Worm (Caenorhabditis elegans): ENCODE results near the gene Y17G7B.21.

Y17G7B.21 gene

ce11 chrII:12006575-12007098 lies 29.2 kb upstream of the Y17G7B.21 start, which contains the start of gene mcm-2 (continued):
- TF ChIP-seq snpc-4 (tag; optimal IDR thresholded peaks at IDR 0.05) (peak; percentile 19), nhr-47 (tag; optimal IDR thresholded peaks at IDR 0.05) (peak; percentile 76), lir-3 (tag; optimal IDR thresholded peaks at IDR 0.05; ENCODE audit: poor library complexity) (no peak), nhr-77 (tag; optimal IDR thresholded peaks at IDR 0.05) (peak; percentile 4), hlh-17 (GFP tag; optimal IDR thresholded peaks at IDR 0.05; ENCODE audit: borderline replicate concordance) (no peak), egl-13 (tag; optimal IDR thresholded peaks at IDR 0.05) (peak; percentile 10), unc-62 (GFP tag; optimal IDR thresholded peaks at IDR 0.05) (no peak), fkh-8 (tag; optimal IDR thresholded peaks at IDR 0.05) (peak; percentile 74), mab-9 (GFP tag; IDR thresholded peaks at IDR 0.05) (no peak), nhr-90 (tag; optimal IDR thresholded peaks at IDR 0.05; ENCODE audit: poor library complexity) (peak; percentile 53), ceh-88 (GFP tag; IDR thresholded peaks at IDR 0.05) (no peak), unc-86 (tag; optimal IDR thresholded peaks at IDR 0.05) (peak; percentile 75), nhr-71 (tag; optimal IDR thresholded peaks at IDR 0.05) (peak; percentile 80), efl-1 (optimal IDR thresholded peaks at IDR 0.05) (peak; percentile 90 to 94), efl-1 (GFP tag; optimal IDR thresholded peaks at IDR 0.05 in 1 of 2) (peak; percentile 89 to 99), nhr-11 (tag; optimal IDR thresholded peaks at IDR 0.05) (no peak), tbx-2 (tag; optimal IDR thresholded peaks at IDR 0.05) (peak; percentile 60), skn-1 (tag; optimal IDR thresholded peaks at IDR 0.05) (peak; percentile 59), unc-130 (tag; optimal IDR thresholded peaks at IDR 0.05) (peak; percentile 3), pqm-1 (tag; optimal IDR thresholded peaks at IDR 0.05) (no peak), fkh-10 (GFP tag; optimal IDR thresholded peaks at IDR 0.05) (no peak), alr-1 (tag; optimal IDR thresholded peaks at IDR 0.05; ENCODE audit: borderline replicate concordance) (no peak), nhr-20 (tag; optimal IDR thresholded peaks at IDR 0.05) (peak; percentile 60), zip-4 (GFP tag; optimal IDR thresholded peaks at IDR 0.05) (no peak), vab-15 (tag; optimal IDR thresholded peaks at IDR 0.05) (no peak), Y116A8C.19 (tag; optimal IDR thresholded peaks at IDR 0.05; ENCODE audit: borderline replicate concordance) (no peak), aly-2 (tag; optimal IDR thresholded peaks at IDR 0.05) (no peak), ets-5 (GFP tag; IDR thresholded peaks at IDR 0.05) (no peak), lsy-2 (tag; optimal IDR thresholded peaks at IDR 0.05) (peak; percentile 60 to 81), nhr-12 (tag; optimal IDR thresholded peaks at IDR 0.05) (no peak), nhr-237 (tag; optimal IDR thresholded peaks at IDR 0.05) (no peak), nhr-84 (tag; optimal IDR thresholded peaks at IDR 0.05) (no peak)

DNA sequence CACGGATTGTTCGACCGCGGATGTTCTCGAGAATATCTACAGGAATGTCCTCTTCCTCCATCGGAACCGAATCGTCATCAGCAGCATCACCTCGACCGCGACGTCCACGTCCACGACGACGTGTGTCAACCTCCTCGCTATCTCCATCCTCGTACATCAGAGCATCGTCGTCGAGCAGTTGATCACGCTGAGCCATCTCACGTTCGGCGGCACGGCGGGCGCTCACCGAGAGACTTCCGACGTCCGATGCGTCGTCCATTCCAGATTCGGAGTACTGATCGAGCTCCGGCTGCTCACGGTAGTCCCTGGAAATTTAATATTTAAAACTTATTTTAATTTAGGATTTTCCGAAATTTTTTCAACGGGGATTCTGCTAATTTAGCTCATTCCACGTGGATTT lies 28.5 kb upstream of the Y17G7B.21 start:
- TF ChIP-seq ceh-82 (tag; optimal IDR thresholded peaks at IDR 0.05) (no peak), unc-62 (GFP tag; optimal IDR thresholded peaks at IDR 0.05) (no peak), dsc-1 (tag; optimal IDR thresholded peaks at IDR 0.05) (no peak)

- TF ChIP-seq dpl-1 (GFP tag; optimal IDR thresholded peaks at IDR 0.05) (no peak), nhr-76 (tag; optimal IDR thresholded peaks at IDR 0.05) (no peak), ceh-82 (tag; optimal IDR thresholded peaks at IDR 0.05) (no peak), hlh-17 (GFP tag; optimal IDR thresholded peaks at IDR 0.05; ENCODE audit: borderline replicate concordance) (no peak), tlp-1 (tag; optimal IDR thresholded peaks at IDR 0.05) (no peak), nhr-12 (tag; optimal IDR thresholded peaks at IDR 0.05) (no peak), nhr-85 (tag) (no peak), unc-30 (tag; optimal IDR thresholded peaks at IDR 0.05) (no peak), ceh-90 (tag; optimal IDR thresholded peaks at IDR 0.05) (no peak), lin-39 (tag; optimal IDR thresholded peaks at IDR 0.05) (no peak), mef-2 (tag; optimal IDR thresholded peaks at IDR 0.05) (no peak), ztf-11 (tag; optimal IDR thresholded peaks at IDR 0.05) (no peak)
Measured at ce11 chrII:11998903-11999302, 21.4 kb upstream of the Y17G7B.21 start, which contains the start of gene Y17G7B.23. Gene Y17G7B.23 (plus strand): TSS chrII:11999203.

Measured in whole organism, L1 larva.